Worm (Caenorhabditis elegans): ENCODE results near the gene sdz-18.

Gene sdz-18

ce11 chrII:1738844-1739243 is 32.6 kb upstream of the sdz-18 start, which contains the start of the genes irld-9 and irld-33 (continued):
- TF ChIP-seq lim-6 (tag; optimal IDR thresholded peaks at IDR 0.05), result no peak
- no peak for TF ChIP-seq lin-11 (tag; optimal IDR thresholded peaks at IDR 0.05)

- TF ChIP-seq unc-42 (tag; optimal IDR thresholded peaks at IDR 0.05) (no peak), F13H6.1 (tag; optimal IDR thresholded peaks at IDR 0.05) (no peak), unc-55 (GFP tag; optimal IDR thresholded peaks at IDR 0.05) (no peak), pat-9 (tag; optimal IDR thresholded peaks at IDR 0.05) (no peak), K02D7.2 (tag; optimal IDR thresholded peaks at IDR 0.05) (no peak), lim-6 (tag; optimal IDR thresholded peaks at IDR 0.05) (no peak), ahr-1 (tag; optimal IDR thresholded peaks at IDR 0.05) (no peak), eyg-1 (tag; optimal IDR thresholded peaks at IDR 0.05) (no peak), Y22D7AL.16 (tag; optimal IDR thresholded peaks at IDR 0.05) (no peak), ref-2 (tag; optimal IDR thresholded peaks at IDR 0.05) (no peak), fkh-10 (GFP tag; optimal IDR thresholded peaks at IDR 0.05) (no peak), dve-1 (tag; optimal IDR thresholded peaks at IDR 0.05) (no peak)
Observed at ce11 chrII:1736353-1736752, 30.1 kb upstream of the sdz-18 start, which contains the start of gene ceh-83. Gene ceh-83 (minus strand): TSS chrII:1736533.

ce11 chrII:1735145-1735544 is 28.9 kb upstream of the sdz-18 start:
- TF ChIP-seq T23F11.4 (GFP tag; optimal IDR thresholded peaks at IDR 0.05), result no peak
- no peak for TF ChIP-seq C08G9.2 (tag; optimal IDR thresholded peaks at IDR 0.05)
- no peak for TF ChIP-seq ceh-22 (tag; optimal IDR thresholded peaks at IDR 0.05)
- TF ChIP-seq ceh-2 (tag; optimal IDR thresholded peaks at IDR 0.05), result no peak
- no peak for TF ChIP-seq sox-4 (tag; optimal IDR thresholded peaks at IDR 0.05)
- no peak for TF ChIP-seq ceh-30 (tag; optimal IDR thresholded peaks at IDR 0.05)
- no peak for TF ChIP-seq ref-2 (tag; optimal IDR thresholded peaks at IDR 0.05)
- no peak for TF ChIP-seq unc-55 (GFP tag; optimal IDR thresholded peaks at IDR 0.05)
- no peak for TF ChIP-seq madf-2 (tag; optimal IDR thresholded peaks at IDR 0.05)

ce11 chrII:1731932-1732331 is 25.6 kb upstream of the sdz-18 start, which contains the start of gene ceh-82:
Gene ceh-82 (plus strand): TSS chrII:1732232.
- TF ChIP-seq tbx-7 (tag; optimal IDR thresholded peaks at IDR 0.05) (no peak), fkh-10 (GFP tag; optimal IDR thresholded peaks at IDR 0.05) (no peak), mec-3 (tag; optimal IDR thresholded peaks at IDR 0.05; ENCODE audit: borderline replicate concordance) (no peak), pax-1 (tag; optimal IDR thresholded peaks at IDR 0.05) (no peak), lim-6 (tag; optimal IDR thresholded peaks at IDR 0.05) (no peak), F13H6.1 (tag; optimal IDR thresholded peaks at IDR 0.05) (no peak), lin-11 (tag; optimal IDR thresholded peaks at IDR 0.05) (no peak), pat-9 (tag; optimal IDR thresholded peaks at IDR 0.05) (no peak), ceh-24 (tag; optimal IDR thresholded peaks at IDR 0.05) (no peak)

ce11 chrII:1730103-1730502 is 23.8 kb upstream of the sdz-18 start, which contains the start of gene ceh-81:
Gene ceh-81 (plus strand): TSS chrII:1730403.
- TF ChIP-seq pag-3 (tag; optimal IDR thresholded peaks at IDR 0.05; ENCODE audit: borderline replicate concordance) (no peak), ceh-34 (tag; optimal IDR thresholded peaks at IDR 0.05) (no peak), K09A11.1 (tag; optimal IDR thresholded peaks at IDR 0.05; ENCODE audit: insufficient read depth) (no peak), pha-4 (tag; optimal IDR thresholded peaks at IDR 0.05) (no peak), dmd-4 (tag; optimal IDR thresholded peaks at IDR 0.05; ENCODE audit: borderline replicate concordance) (no peak), ceh-9 (tag; optimal IDR thresholded peaks at IDR 0.05) (no peak), che-1 (tag; optimal IDR thresholded peaks at IDR 0.05) (no peak), ceh-31 (tag; optimal IDR thresholded peaks at IDR 0.05) (no peak), ttx-3 (tag; optimal IDR thresholded peaks at IDR 0.05) (no peak), unc-55 (GFP tag; optimal IDR thresholded peaks at IDR 0.05) (no peak), pha-2 (tag; optimal IDR thresholded peaks at IDR 0.05) (no peak), pat-9 (tag; optimal IDR thresholded peaks at IDR 0.05) (no peak), tbx-2 (tag; optimal IDR thresholded peaks at IDR 0.05) (no peak), rnt-1 (tag; optimal IDR thresholded peaks at IDR 0.05) (no peak)

Measured in whole organism, late embryonic.